Fruit fly (Drosophila melanogaster): ENCODE data around the gene Kdsr.

DNA sequence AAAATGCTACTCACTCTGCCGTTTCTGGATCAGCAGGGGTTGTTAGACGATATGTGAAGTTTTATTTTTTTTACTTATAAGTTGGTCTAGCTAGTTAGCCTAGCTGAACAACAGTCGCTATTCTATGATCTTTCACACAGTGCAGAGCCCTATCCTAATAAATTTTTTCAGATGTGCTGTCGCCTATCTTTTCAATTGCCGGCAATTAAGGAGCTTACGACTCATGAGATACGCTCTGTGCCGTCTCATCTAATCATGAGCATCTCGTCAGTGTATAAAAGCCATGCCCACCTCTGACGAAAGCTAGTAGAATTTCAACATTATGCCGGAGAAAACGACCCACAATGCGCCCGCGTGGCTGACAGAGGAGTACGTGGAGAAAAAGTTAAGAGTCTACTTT, 7.6 kb upstream of the Kdsr start, which contains the start of the genes CG11889 and CG11891:
- TF ChIP-seq CTCF (optimal IDR thresholded peaks at IDR 0.05) (no peak), CG8478 (optimal IDR thresholded peaks at IDR 0.05) (no peak)
